Fruit fly (Drosophila melanogaster): Measurements from ENCODE around the gene Cpr35B.

Cpr35B gene

DNA sequence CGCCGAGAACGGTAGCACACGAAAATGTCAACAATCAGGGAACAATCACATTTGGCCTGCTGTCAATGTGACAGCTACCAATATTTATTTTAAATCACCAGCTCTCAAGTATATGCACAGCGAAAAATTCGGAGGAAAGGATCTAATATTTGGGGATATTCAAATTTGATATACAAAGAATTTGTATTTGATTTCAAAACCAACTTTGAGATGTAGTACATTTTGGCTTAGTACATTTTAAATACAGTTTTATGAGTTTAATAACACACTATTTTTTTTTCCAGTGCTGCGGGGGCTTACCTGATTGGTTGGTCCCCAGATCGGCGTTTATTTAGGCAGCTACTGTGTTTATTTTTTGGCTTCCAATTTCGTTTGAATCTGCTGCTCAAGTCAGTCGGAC, 36.1 kb upstream of the Cpr35B start (continued):
- TF ChIP-seq dimm (GFP tag; IDR thresholded peaks at IDR 0.05) (no peak), Xbp1 (GFP tag; optimal IDR thresholded peaks at IDR 0.05) (peak; percentile 83), ham (GFP tag; IDR thresholded peaks at IDR 0.05) (0 out of 2 replicates have a peak, but pooled peaks have one; percentile 45), Hr39 (optimal IDR thresholded peaks at IDR 0.05) (no peak), kni (GFP tag; optimal IDR thresholded peaks at IDR 0.05) (peak; percentile 45), Ravus (GFP tag; IDR thresholded peaks at IDR 0.05) (peak; percentile 21; the same call in 1 of the 2 replicates), Stat92E (GFP tag; optimal IDR thresholded peaks at IDR 0.05) (peak in 1 of 3 experiments; percentile 36), CG6791 (GFP tag; IDR thresholded peaks at IDR 0.05; ENCODE audit: partially characterized antibody) (no peak), Poxn (GFP tag; IDR thresholded peaks at IDR 0.05) (no peak), CG2129 (GFP tag; IDR thresholded peaks at IDR 0.05; ENCODE audit: partially characterized antibody) (no peak), Ets97D (GFP tag; optimal IDR thresholded peaks at IDR 0.05) (peak; percentile 30), CG6254 (GFP tag; optimal IDR thresholded peaks at IDR 0.05) (peak; percentile 57), CG5953 (GFP tag; IDR thresholded peaks at IDR 0.05) (no peak), CG17328 (GFP tag; IDR thresholded peaks at IDR 0.05) (peak; percentile 89), HLH4C (GFP tag; IDR thresholded peaks at IDR 0.05; ENCODE audit: partially characterized antibody) (no peak), Mrtf (GFP tag; IDR thresholded peaks at IDR 0.05) (peak; percentile 46; the same call in 2 of the 3 replicates), Sox100B (GFP tag; optimal IDR thresholded peaks at IDR 0.05) (peak; percentile 76), CG4424 (GFP tag; optimal IDR thresholded peaks at IDR 0.05) (peak; percentile 75), MTF-1 (GFP tag; optimal IDR thresholded peaks at IDR 0.05; ENCODE audit: borderline replicate concordance) (peak; percentile 20), yki (optimal IDR thresholded peaks at IDR 0.05) (no peak), CG18262 (tag; optimal IDR thresholded peaks at IDR 0.05) (peak; percentile 87), CG31224 (GFP tag; IDR thresholded peaks at IDR 0.05) (peak; percentile 62), ftz-f1 (GFP tag; optimal IDR thresholded peaks at IDR 0.05) (no peak), CG33213 (GFP tag; optimal IDR thresholded peaks at IDR 0.05) (peak; percentile 78), CG12942 (GFP tag; optimal IDR thresholded peaks at IDR 0.05) (peak; percentile 48), Mes4 (GFP tag; optimal IDR thresholded peaks at IDR 0.05) (peak; percentile 77), exex (tag; optimal IDR thresholded peaks at IDR 0.05) (no peak), CG7786 (GFP tag; optimal IDR thresholded peaks at IDR 0.05) (peak; percentile 76), peb (GFP tag; IDR thresholded peaks at IDR 0.05) (peak; percentile 61; the same call in 1 of the 2 replicates), wdn (GFP tag; IDR thresholded peaks at IDR 0.05) (peak; percentile 60; the same call in 1 of the 2 replicates), CG18599 (GFP tag; optimal IDR thresholded peaks at IDR 0.05) (peak; percentile 66), MESR4 (GFP tag; optimal IDR thresholded peaks at IDR 0.05) (peak; percentile 19), CG7271 (tag; optimal IDR thresholded peaks at IDR 0.05) (no peak), fd3F (GFP tag; optimal IDR thresholded peaks at IDR 0.05) (peak; percentile 38), CG6765 (GFP tag; optimal IDR thresholded peaks at IDR 0.05) (no peak), sob (GFP tag; IDR thresholded peaks at IDR 0.05) (no peak), ab (GFP tag; optimal IDR thresholded peaks at IDR 0.05) (peak; percentile 74), trh (GFP tag; optimal IDR thresholded peaks at IDR 0.05) (peak; percentile 67), jigr1 (GFP tag; IDR thresholded peaks at IDR 0.05) (0 out of 3 replicates have a peak, but pooled peaks have one; percentile 9), CG6683 (GFP tag; optimal IDR thresholded peaks at IDR 0.05) (no peak), Rfx (GFP tag; IDR thresholded peaks at IDR 0.05) (peak; percentile 69), CG17359 (tag; optimal IDR thresholded peaks at IDR 0.05) (peak; percentile 63), prd (optimal IDR thresholded peaks at IDR 0.05) (no peak), prd (GFP tag; IDR thresholded peaks at IDR 0.05) (peak; percentile 92), ap (GFP tag; IDR thresholded peaks at IDR 0.05) (peak; percentile 71), Atf3 (GFP tag; optimal IDR thresholded peaks at IDR 0.05) (peak; percentile 74), Bgb (GFP tag; IDR thresholded peaks at IDR 0.05; ENCODE audit: partially characterized antibody) (no peak), klu (GFP tag; IDR thresholded peaks at IDR 0.05) (peak; percentile 44; the same call in 1 of the 2 replicates), az2 (GFP tag; optimal IDR thresholded peaks at IDR 0.05) (peak; percentile 85), crc (GFP tag; optimal IDR thresholded peaks at IDR 0.05) (peak; percentile 76), CG7556 (GFP tag; optimal IDR thresholded peaks at IDR 0.05) (peak; percentile 85)

Data from whole organism, embryonic.